Worm (Caenorhabditis elegans): ENCODE data around the gene srbc-82.
A peak's percentile ranks its signal among the peaks of the same experiment; 100 is the strongest.

srbc-82 gene

ce11 chrV:16308343-16308742 is 8.0 kb downstream of the srbc-82 start:
- TF ChIP-seq lsy-2 (tag; optimal IDR thresholded peaks at IDR 0.05) (no peak), nhr-12 (tag; optimal IDR thresholded peaks at IDR 0.05) (no peak), peb-1 (tag; optimal IDR thresholded peaks at IDR 0.05) (no peak)

DNA sequence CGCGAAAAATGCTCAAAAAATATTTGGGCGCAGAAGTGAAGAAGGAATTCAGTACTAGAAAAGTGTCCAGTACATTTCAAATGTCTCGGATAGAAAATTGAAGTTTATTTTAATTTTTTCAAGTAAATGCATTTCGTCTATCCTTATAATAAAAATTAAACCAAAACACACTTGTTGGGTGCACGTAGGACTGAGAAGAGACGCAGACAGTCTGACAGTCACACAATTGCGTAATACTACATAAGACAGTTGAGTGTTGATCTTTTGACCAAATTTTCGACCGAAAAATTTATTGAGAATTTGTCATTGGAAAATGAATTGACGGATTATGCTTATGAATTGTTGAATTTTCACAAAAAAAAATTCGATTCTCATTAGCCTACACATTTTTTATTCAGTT is 9.1 kb downstream of the srbc-82 start, which contains the start of gene oac-7:
Gene oac-7 (plus strand): TSS at position 283 of the 400 bp plus-strand sequence.
- TF ChIP-seq mbf-1 (tag; optimal IDR thresholded peaks at IDR 0.05) (no peak), R02D3.7 (tag; optimal IDR thresholded peaks at IDR 0.05) (no peak), ama-1 (optimal IDR thresholded peaks at IDR 0.05) (no peak), nhr-23 (tag; optimal IDR thresholded peaks at IDR 0.05) (no peak), fos-1 (tag; optimal IDR thresholded peaks at IDR 0.05) (peak; percentile 43), skn-1 (tag; optimal IDR thresholded peaks at IDR 0.05) (no peak), F13H6.1 (tag; optimal IDR thresholded peaks at IDR 0.05) (no peak), C34F6.9 (tag; optimal IDR thresholded peaks at IDR 0.05) (no peak), sma-9 (GFP tag; optimal IDR thresholded peaks at IDR 0.05) (peak; percentile 73), sma-9 (tag; optimal IDR thresholded peaks at IDR 0.05) (no peak), gmeb-1 (tag; optimal IDR thresholded peaks at IDR 0.05) (no peak), nhr-129 (tag; optimal IDR thresholded peaks at IDR 0.05) (peak; percentile 74), elt-3 (tag; optimal IDR thresholded peaks at IDR 0.05) (no peak), ceh-16 (tag; optimal IDR thresholded peaks at IDR 0.05) (no peak)

ce11 chrV:16315004-16315403 is 14.6 kb downstream of the srbc-82 start, which contains the start of gene str-214:
str-214 (plus strand) TSS chrV:16315304.
- TF ChIP-seq blmp-1 (tag; optimal IDR thresholded peaks at IDR 0.05; ENCODE audit: insufficient read depth) (no peak), ama-1 (optimal IDR thresholded peaks at IDR 0.05) (no peak), ztf-4 (tag; optimal IDR thresholded peaks at IDR 0.05) (no peak), mdl-1 (tag; optimal IDR thresholded peaks at IDR 0.05) (no peak), egl-27 (tag; optimal IDR thresholded peaks at IDR 0.05) (no peak), unc-39 (tag; optimal IDR thresholded peaks at IDR 0.05) (no peak), mbf-1 (tag; optimal IDR thresholded peaks at IDR 0.05) (no peak), fos-1 (tag; optimal IDR thresholded peaks at IDR 0.05) (no peak), aly-2 (tag; optimal IDR thresholded peaks at IDR 0.05) (no peak), nhr-10 (tag; optimal IDR thresholded peaks at IDR 0.05) (no peak), sma-9 (GFP tag; optimal IDR thresholded peaks at IDR 0.05) (no peak), sma-9 (tag; optimal IDR thresholded peaks at IDR 0.05) (no peak), C34F6.9 (tag; optimal IDR thresholded peaks at IDR 0.05) (no peak), crh-2 (tag; optimal IDR thresholded peaks at IDR 0.05) (no peak), nhr-23 (tag; optimal IDR thresholded peaks at IDR 0.05) (no peak), lsy-2 (tag; optimal IDR thresholded peaks at IDR 0.05) (no peak), nhr-6 (tag; optimal IDR thresholded peaks at IDR 0.05) (no peak)

DNA sequence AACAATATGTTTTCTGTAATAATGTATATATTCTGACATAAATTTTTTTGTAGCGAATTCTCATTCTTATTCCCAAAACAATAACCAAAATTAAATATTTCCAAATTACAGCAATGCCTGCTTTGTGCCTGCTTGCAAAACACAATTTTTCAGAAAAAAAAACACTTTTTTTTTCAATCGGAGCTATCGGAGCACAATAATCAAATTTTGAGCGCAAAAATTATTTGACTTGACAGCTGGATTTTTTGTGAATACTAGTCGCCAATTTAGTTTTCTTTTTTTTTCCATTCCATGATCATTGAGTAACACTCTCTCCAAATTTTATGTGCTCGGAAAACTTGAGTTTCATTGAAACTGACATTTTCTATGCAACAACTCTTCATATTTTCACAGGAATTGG is 16.9 kb downstream of the srbc-82 start, which contains the start of gene srh-180:
Gene srh-180 (plus strand): TSS at position 301 of the 400 bp plus-strand sequence.
- no peak for TF ChIP-seq nhr-77 (tag; optimal IDR thresholded peaks at IDR 0.05)
- TF ChIP-seq nhr-129 (tag; optimal IDR thresholded peaks at IDR 0.05): no peak
- no peak for TF ChIP-seq elt-3 (tag; optimal IDR thresholded peaks at IDR 0.05)
- TF ChIP-seq mdl-1 (tag; optimal IDR thresholded peaks at IDR 0.05): no peak
- no peak for TF ChIP-seq ceh-16 (tag; optimal IDR thresholded peaks at IDR 0.05)
- no peak for TF ChIP-seq lsy-2 (tag; optimal IDR thresholded peaks at IDR 0.05)
- no peak for TF ChIP-seq crh-2 (tag; optimal IDR thresholded peaks at IDR 0.05)
- TF ChIP-seq ceh-82 (tag; optimal IDR thresholded peaks at IDR 0.05): no peak
- TF ChIP-seq R02D3.7 (tag; optimal IDR thresholded peaks at IDR 0.05): no peak
- TF ChIP-seq zag-1 (tag; optimal IDR thresholded peaks at IDR 0.05): no peak
- TF ChIP-seq F13H6.1 (tag; optimal IDR thresholded peaks at IDR 0.05): no peak
- no peak for TF ChIP-seq alr-1 (tag; optimal IDR thresholded peaks at IDR 0.05)
- TF ChIP-seq sma-3 (GFP tag; optimal IDR thresholded peaks at IDR 0.05): no peak
- no peak for TF ChIP-seq lin-13 (GFP tag; optimal IDR thresholded peaks at IDR 0.05)
- TF ChIP-seq nhr-10 (tag; optimal IDR thresholded peaks at IDR 0.05): no peak
- TF ChIP-seq dmd-4 (tag; optimal IDR thresholded peaks at IDR 0.05): no peak

DNA sequence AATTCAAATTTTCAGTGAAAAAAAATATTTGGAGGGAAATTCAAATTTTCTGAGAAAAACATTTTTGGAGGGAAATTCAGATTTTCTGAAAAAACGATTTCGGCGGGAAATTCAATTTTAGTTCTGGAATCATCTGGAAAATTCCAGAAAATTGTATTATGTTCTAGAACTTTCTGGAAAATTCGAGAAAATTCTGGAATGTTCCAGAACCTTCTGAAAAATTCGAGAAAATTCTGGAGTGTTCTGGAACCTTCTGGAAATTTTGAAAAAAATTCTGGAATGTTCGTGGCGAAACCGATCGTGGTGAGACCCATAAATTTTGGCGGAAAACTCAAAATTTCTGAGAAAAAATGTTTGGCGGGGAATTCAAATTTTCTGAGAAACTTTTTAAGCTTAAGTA is 21.8 kb downstream of the srbc-82 start:
- TF ChIP-seq elt-3 (tag; optimal IDR thresholded peaks at IDR 0.05) (no peak), unc-62 (GFP tag; optimal IDR thresholded peaks at IDR 0.05) (no peak), ztf-1 (GFP tag; conservative IDR thresholded peaks at IDR 0.05) (no peak), Y55F3AM.14 (GFP tag; optimal IDR thresholded peaks at IDR 0.05) (no peak), blmp-1 (tag; optimal IDR thresholded peaks at IDR 0.05; ENCODE audit: insufficient read depth) (no peak), nhr-77 (tag; optimal IDR thresholded peaks at IDR 0.05) (no peak), mbf-1 (tag; optimal IDR thresholded peaks at IDR 0.05) (no peak), peb-1 (tag; optimal IDR thresholded peaks at IDR 0.05) (no peak), nhr-237 (tag; optimal IDR thresholded peaks at IDR 0.05) (no peak), nhr-21 (tag; optimal IDR thresholded peaks at IDR 0.05) (no peak), C34F6.9 (tag; optimal IDR thresholded peaks at IDR 0.05) (no peak), unc-39 (tag; optimal IDR thresholded peaks at IDR 0.05) (no peak), sem-4 (tag; optimal IDR thresholded peaks at IDR 0.05) (no peak), ama-1 (optimal IDR thresholded peaks at IDR 0.05) (no peak), ceh-16 (tag; optimal IDR thresholded peaks at IDR 0.05) (no peak), nhr-11 (tag; optimal IDR thresholded peaks at IDR 0.05) (no peak), sma-9 (GFP tag; optimal IDR thresholded peaks at IDR 0.05) (no peak), sma-9 (tag; optimal IDR thresholded peaks at IDR 0.05) (no peak), ztf-4 (tag; optimal IDR thresholded peaks at IDR 0.05) (no peak), lin-39 (tag; optimal IDR thresholded peaks at IDR 0.05) (no peak), gmeb-1 (tag; optimal IDR thresholded peaks at IDR 0.05) (no peak)

Measured in whole organism, L2 larva.